Worm (Caenorhabditis elegans) whole organism, L3 larva: ENCODE data around the gene bli-1.

Experiments
- R02D3.7 ChIP-seq: fragments of 150-350 bp; optimal IDR thresholded peaks from 2 replicates; lab custom pipeline; 2014; ENCODE audit warnings: missing biosample characterization, missing genetic modification characterization
- aly-2 ChIP-seq: fragments of 150-350 bp; optimal IDR thresholded peaks from 2 replicates; lab custom pipeline; 2014; ENCODE audit warnings: missing biosample characterization, missing genetic modification characterization
- ceh-16 ChIP-seq: sonication (generic microtip); optimal IDR thresholded peaks from 2 replicates; lab custom pipeline; 2017; ENCODE audit warnings: missing biosample characterization, missing genetic modification characterization
- ceh-28 ChIP-seq: fragments of 150-350 bp; optimal IDR thresholded peaks from 2 replicates; lab custom pipeline; 2014; ENCODE audit warnings: missing biosample characterization, missing genetic modification reagents, missing genetic modification characterization
- ceh-9 ChIP-seq: sonication (generic microtip); optimal IDR thresholded peaks from 2 replicates; lab custom pipeline; 2018; ENCODE audit warnings: missing biosample characterization, missing genetic modification characterization
- egl-5 ChIP-seq: fragments of 150-350 bp; optimal IDR thresholded peaks from 2 replicates; lab custom pipeline; 2017; ENCODE audit warnings: missing biosample characterization, missing genetic modification reagents, missing genetic modification characterization, inconsistent platforms
- elt-2 ChIP-seq: sonication (generic microtip); optimal IDR thresholded peaks from 2 replicates; lab custom pipeline; 2016; ENCODE audit warnings: missing genetic modification reagents, mild to moderate bottlenecking, missing genetic modification characterization, missing compliant biosample characterization
- elt-3 ChIP-seq, 3 experiments: fragments of 150-350 bp in 1 of 3; sonication (generic microtip) in 2 of 3; optimal IDR thresholded peaks; 2 replicates in 2 of 3; 4 replicates in 1 of 3; lab custom pipeline; 2014 to 2017; ENCODE audit warnings: missing biosample characterization in 3 of 3, missing genetic modification characterization in 3 of 3
- fkh-10 ChIP-seq: sonication (generic microtip); optimal IDR thresholded peaks from 2 replicates; lab custom pipeline; 2017; ENCODE audit warnings: missing biosample characterization, missing genetic modification reagents, missing genetic modification characterization
- fkh-2 ChIP-seq: fragments of 150-350 bp; optimal IDR thresholded peaks from 2 replicates; lab custom pipeline; 2014; ENCODE audit warnings: missing biosample characterization, missing genetic modification reagents, missing genetic modification characterization
- hmg-11 ChIP-seq: sonication (generic microtip); optimal IDR thresholded peaks from 2 replicates; lab custom pipeline; 2016; ENCODE audit warnings: missing genetic modification characterization, missing compliant biosample characterization
- jun-1 ChIP-seq: fragments of 150-350 bp; optimal IDR thresholded peaks from 2 replicates; lab custom pipeline; 2014; ENCODE audit warnings: missing biosample characterization, missing genetic modification reagents, missing genetic modification characterization
- lin-15B ChIP-seq: fragments of 150-350 bp; optimal IDR thresholded peaks from 2 replicates; lab custom pipeline; 2014; ENCODE audit warnings: missing biosample characterization, missing genetic modification characterization
- lin-39 ChIP-seq: fragments of 150-350 bp; optimal IDR thresholded peaks from 2 replicates; lab custom pipeline; 2018; ENCODE audit warnings: missing biosample characterization, missing genetic modification reagents, missing genetic modification characterization
- mdl-1 ChIP-seq: fragments of 150-350 bp; optimal IDR thresholded peaks from 2 replicates; lab custom pipeline; 2014; ENCODE audit warnings: missing biosample characterization, missing genetic modification characterization
- mml-1 ChIP-seq: fragments of 150-350 bp; sonication (generic microtip); optimal IDR thresholded peaks from 3 replicates; lab custom pipeline; 2014; ENCODE audit warnings: missing biosample characterization, missing genetic modification characterization
- nfya-1 ChIP-seq: sonication (generic microtip); optimal IDR thresholded peaks from 2 replicates; lab custom pipeline; 2017; ENCODE audit warnings: missing genetic modification characterization, mild to moderate bottlenecking, missing compliant biosample characterization, antibody characterized with exemption, moderate library complexity; ENCODE audit not compliant: insufficient read depth
- nhr-12 ChIP-seq: fragments of 150-350 bp; optimal IDR thresholded peaks from 2 replicates; lab custom pipeline; 2014; ENCODE audit warnings: missing biosample characterization, missing genetic modification characterization
- nhr-28 ChIP-seq: fragments of 150-350 bp; optimal IDR thresholded peaks from 2 replicates; lab custom pipeline; 2014; ENCODE audit warnings: missing biosample characterization, missing genetic modification characterization
- nhr-67 ChIP-seq: fragments of 150-350 bp; optimal IDR thresholded peaks from 2 replicates; lab custom pipeline; 2014; ENCODE audit warnings: missing biosample characterization, missing genetic modification characterization
- nhr-76 ChIP-seq: fragments of 150-350 bp; sonication (generic microtip); optimal IDR thresholded peaks from 5 replicates; lab custom pipeline; 2014; ENCODE audit warnings: missing biosample characterization, missing genetic modification characterization
- nhr-77 ChIP-seq: fragments of 150-350 bp; optimal IDR thresholded peaks from 2 replicates; lab custom pipeline; 2014; ENCODE audit warnings: missing biosample characterization, missing genetic modification characterization
- pha-4 ChIP-seq: fragments of 150-350 bp; optimal IDR thresholded peaks from 2 replicates; lab custom pipeline; 2014; ENCODE audit warnings: missing biosample characterization, missing genetic modification reagents, missing genetic modification characterization
- skn-1 ChIP-seq: fragments of 150-350 bp; optimal IDR thresholded peaks from 2 replicates; lab custom pipeline; 2014; ENCODE audit warnings: missing biosample characterization, missing genetic modification characterization
- unc-39 ChIP-seq: sonication (generic microtip); optimal IDR thresholded peaks from 4 replicates; lab custom pipeline; 2017; ENCODE audit warnings: missing biosample characterization, missing genetic modification characterization

Gene bli-1

ce11 chrII:10723069-10723468 lies 14.3 kb downstream of the bli-1 start, which contains the start of gene C09G5.14:
Gene C09G5.14, minus strand, starts transcription at chrII:10723169.
- TF ChIP-seq aly-2 (tag; lab: Kevin White, UChicago) (no peak), ceh-9 (tag; lab: Kevin White, UChicago) (no peak), nhr-67 (tag; lab: Kevin White, UChicago) (no peak), unc-39 (tag; lab: Kevin White, UChicago) (no peak), egl-5 (tag; lab: Kevin White, UChicago) (no peak), nhr-77 (tag; lab: Kevin White, UChicago) (no peak), lin-15B (tag; lab: Kevin White, UChicago) (no peak), nhr-12 (no peak), jun-1 (tag; lab: Kevin White, UChicago) (no peak), skn-1 (tag; lab: Kevin White, UChicago) (no peak), fkh-10 (GFP tag; lab: Kevin White, UChicago) (no peak), R02D3.7 (tag; lab: Kevin White, UChicago) (no peak), elt-3 (tag; optimal IDR thresholded peaks at IDR 0.05; lab: Kevin White, UChicago) (no peak)
- TF ChIP-seq, all 47 proteins: peak for 0

- TF ChIP-seq skn-1 (tag; lab: Kevin White, UChicago) (no peak), nhr-77 (tag; lab: Kevin White, UChicago) (no peak)
These were observed 21.9 kb downstream of the bli-1 start for ce11 chrII:10730702-10731101.

- TF ChIP-seq ceh-9 (tag; lab: Kevin White, UChicago), result no peak
These were observed 22.8 kb downstream of the bli-1 start, which contains the start of gene glb-12 for ce11 chrII:10731552-10731951. Gene glb-12, minus strand, starts transcription at chrII:10731652.

- no peak for TF ChIP-seq jun-1 (tag; lab: Kevin White, UChicago)
- no peak for TF ChIP-seq fkh-2 (tag; lab: Kevin White, UChicago)
- no peak for TF ChIP-seq elt-2 (tag; lab: Kevin White, UChicago)
- TF ChIP-seq fkh-10 (GFP tag; lab: Kevin White, UChicago), result no peak
- no peak for TF ChIP-seq ceh-16 (tag; lab: Kevin White, UChicago)
- TF ChIP-seq pha-4, result no peak
- no peak for TF ChIP-seq lin-39 (tag; lab: Kevin White, UChicago)
- no peak for TF ChIP-seq ceh-28 (tag; lab: Kevin White, UChicago)
- no peak for TF ChIP-seq nhr-76 (tag; lab: Kevin White, UChicago)
- TF ChIP-seq ceh-9 (tag; lab: Kevin White, UChicago), result no peak
These were observed 28.3 kb downstream of the bli-1 start, which contains the start of gene C52A11.3 for ce11 chrII:10737059-10737458. Gene C52A11.3, plus strand, starts transcription at chrII:10737359.

ce11 chrII:10744801-10745200 lies 36.0 kb downstream of the bli-1 start:
- TF ChIP-seq egl-5 (tag; lab: Kevin White, UChicago) (no peak), lin-39 (tag; lab: Kevin White, UChicago) (peak; percentile 81), hmg-11 (peak; percentile 44), lin-15B (tag; lab: Kevin White, UChicago) (peak; percentile 18), mdl-1 (tag; lab: Kevin White, UChicago) (no peak), nfya-1 (peak; percentile 44)
- TF ChIP-seq, all 47 proteins: peak for 4

- TF ChIP-seq mdl-1 (tag; lab: Kevin White, UChicago) (no peak), fkh-10 (GFP tag; lab: Kevin White, UChicago) (peak; percentile 94)
These were observed 44.9 kb downstream of the bli-1 start for ce11 chrII:10753694-10754093.

ce11 chrII:10755455-10755854 lies 46.7 kb downstream of the bli-1 start:
- TF ChIP-seq nhr-28 (tag; lab: Kevin White, UChicago) (no peak), hmg-11 (peak; percentile 33)

ce11 chrII:10758951-10759350 lies 50.2 kb downstream of the bli-1 start:
- no peak for TF ChIP-seq nhr-12
- TF ChIP-seq fkh-10 (GFP tag; lab: Kevin White, UChicago), result peak; percentile 54
- peak; percentile 38 for TF ChIP-seq nfya-1
- TF ChIP-seq mml-1 (tag; lab: Kevin White, UChicago), result no peak
